Fruit fly (Drosophila melanogaster): ENCODE data around the gene Dscam4.
"Not testable (repeated sequence)": the region's sequence is repeated elsewhere in the genome, so short reads cannot be mapped to it uniquely, and the experiment has no call there.

Dscam4 gene

dm6 chr3L:8238347-8238746 lies at the start of gene Dscam4:
TSS of gene Dscam4 (plus strand) at chr3L:8238647.
- not testable (repeated sequence) for TF ChIP-seq vri, CG4318, Eip75B (GFP tag; optimal IDR thresholded peaks at IDR 0.05)

- no peak for TF ChIP-seq CG7368 (GFP tag; optimal IDR thresholded peaks at IDR 0.05)
- TF ChIP-seq CG1621 (tag; optimal IDR thresholded peaks at IDR 0.05), result no peak
- TF ChIP-seq net (GFP tag; optimal IDR thresholded peaks at IDR 0.05), result no peak
- no peak for TF ChIP-seq Ets96B (tag; optimal IDR thresholded peaks at IDR 0.05)
- TF ChIP-seq svp (GFP tag), result no peak
Measured at dm6 chr3L:8189234-8189633, 49.2 kb upstream of the Dscam4 start.

- no peak for TF ChIP-seq CG4318 (GFP tag; optimal IDR thresholded peaks at IDR 0.05)
- peak; percentile 21 for TF ChIP-seq esn (GFP tag; optimal IDR thresholded peaks at IDR 0.05)
- peak; percentile 0 for TF ChIP-seq CG3032 (tag; optimal IDR thresholded peaks at IDR 0.05)
- TF ChIP-seq CG8632 (GFP tag; optimal IDR thresholded peaks at IDR 0.05), result no peak
- no peak for TF ChIP-seq eg (GFP tag; IDR thresholded peaks at IDR 0.05)
Measured at dm6 chr3L:8191042-8191613, 47.3 kb upstream of the Dscam4 start, which contains the start of gene MED24. TSS of gene MED24 (plus strand) at chr3L:8191270.

dm6 chr3L:8193016-8193415 lies 45.4 kb upstream of the Dscam4 start, which contains the start of gene CG7387:
TSS of gene CG7387 (minus strand) at chr3L:8193116.
- no peak for TF ChIP-seq pdm3 (GFP tag; optimal IDR thresholded peaks at IDR 0.05)
- TF ChIP-seq Sox15 (GFP tag; optimal IDR thresholded peaks at IDR 0.05), result no peak
- TF ChIP-seq CG11294 (GFP tag; IDR thresholded peaks at IDR 0.05), result no peak
- TF ChIP-seq CG8632 (GFP tag; optimal IDR thresholded peaks at IDR 0.05), result no peak
- no peak for TF ChIP-seq lz (GFP tag; optimal IDR thresholded peaks at IDR 0.05)

- peak; percentile 76 for TF ChIP-seq Sox15 (GFP tag; optimal IDR thresholded peaks at IDR 0.05)
- no peak for TF ChIP-seq OdsH (GFP tag; optimal IDR thresholded peaks at IDR 0.05)
- TF ChIP-seq CG31627 (GFP tag; optimal IDR thresholded peaks at IDR 0.05), result peak; percentile 74
- TF ChIP-seq Blimp-1 (GFP tag; optimal IDR thresholded peaks at IDR 0.05), result peak; percentile 58
- TF ChIP-seq Smox (GFP tag; optimal IDR thresholded peaks at IDR 0.05), result no peak
- TF ChIP-seq CG3032 (tag; optimal IDR thresholded peaks at IDR 0.05), result peak; percentile 69
- TF ChIP-seq CG6792 (GFP tag; optimal IDR thresholded peaks at IDR 0.05), result peak; percentile 41
- TF ChIP-seq fkh (GFP tag; optimal IDR thresholded peaks at IDR 0.05), result no peak
- TF ChIP-seq CG7368 (GFP tag; optimal IDR thresholded peaks at IDR 0.05), result no peak
- no peak for TF ChIP-seq CG3919 (GFP tag; optimal IDR thresholded peaks at IDR 0.05)
- TF ChIP-seq Ets96B (tag; optimal IDR thresholded peaks at IDR 0.05), result peak; percentile 65
- TF ChIP-seq svp (GFP tag), result no peak
- TF ChIP-seq CG32006 (GFP tag; optimal IDR thresholded peaks at IDR 0.05), result peak; percentile 28
- peak; percentile 23 for TF ChIP-seq Sox14 (GFP tag; optimal IDR thresholded peaks at IDR 0.05)
- no peak for TF ChIP-seq CG6854 (GFP tag; optimal IDR thresholded peaks at IDR 0.05)
- TF ChIP-seq Gug (GFP tag; IDR thresholded peaks at IDR 0.05), result no peak; the same call in none of the 2 replicates
- peak; percentile 73 for TF ChIP-seq lz (GFP tag; optimal IDR thresholded peaks at IDR 0.05)
- TF ChIP-seq achi (GFP tag; optimal IDR thresholded peaks at IDR 0.05), result peak; percentile 20
- peak in 1 of 2 experiments; percentile 6 for TF ChIP-seq salr (GFP tag; optimal IDR thresholded peaks at IDR 0.05)
- no peak for TF ChIP-seq vri (GFP tag; optimal IDR thresholded peaks at IDR 0.05)
- TF ChIP-seq CG11902 (GFP tag; optimal IDR thresholded peaks at IDR 0.05), result peak; percentile 60
- TF ChIP-seq acj6 (GFP tag; optimal IDR thresholded peaks at IDR 0.05), result peak; percentile 67
- TF ChIP-seq esn (GFP tag; optimal IDR thresholded peaks at IDR 0.05), result peak; percentile 63
- TF ChIP-seq eg (GFP tag; IDR thresholded peaks at IDR 0.05), result peak; percentile 72; the same call in 2 of the 3 replicates
- TF ChIP-seq CG1621 (tag; optimal IDR thresholded peaks at IDR 0.05), result no peak
- TF ChIP-seq Eip78C (GFP tag), result no peak
- TF ChIP-seq spab (GFP tag; optimal IDR thresholded peaks at IDR 0.05), result no peak
- peak; percentile 10 for TF ChIP-seq Eip93F (GFP tag; optimal IDR thresholded peaks at IDR 0.05)
- no peak for TF ChIP-seq CG10669 (GFP tag; optimal IDR thresholded peaks at IDR 0.05)
- peak; percentile 52 for TF ChIP-seq CG8632 (GFP tag; optimal IDR thresholded peaks at IDR 0.05)
- TF ChIP-seq cyc (GFP tag; optimal IDR thresholded peaks at IDR 0.05), result peak; percentile 69
- TF ChIP-seq CG11294 (GFP tag; IDR thresholded peaks at IDR 0.05), result peak; percentile 11; the same call in 1 of the 2 replicates
- peak; percentile 34 for TF ChIP-seq CG11762 (GFP tag; optimal IDR thresholded peaks at IDR 0.05; ENCODE audit: insufficient read depth)
- TF ChIP-seq fd85E (GFP tag; optimal IDR thresholded peaks at IDR 0.05), result no peak
- TF ChIP-seq dac (GFP tag; optimal IDR thresholded peaks at IDR 0.05), result no peak
- peak; percentile 55 for TF ChIP-seq CG15336 (GFP tag; IDR thresholded peaks at IDR 0.05)
- peak; percentile 89 for TF ChIP-seq CG10631 (GFP tag; optimal IDR thresholded peaks at IDR 0.05)
Measured at dm6 chr3L:8197779-8198279, 40.6 kb upstream of the Dscam4 start, which contains the start of the genes UbcE2M and Dhps. TSS of gene UbcE2M (minus strand) at chr3L:8197987. TSS of gene Dhps (plus strand) at chr3L:8198207.

Measured in whole organism, prepupa.